Worm (Caenorhabditis elegans) whole organism, mixed stage, embryonic: Measurements from ENCODE around the gene srz-82.

Source experiments
- M03D4.4 ChIP-seq: sonication (generic microtip); optimal IDR thresholded peaks from 2 replicates; lab custom pipeline; 2017; ENCODE audit warnings: mild to moderate bottlenecking, missing genetic modification characterization, missing compliant biosample characterization
- bed-3 ChIP-seq: fragments of 200-800 bp; sonication (Bioruptor generic); optimal IDR thresholded peaks from 3 replicates; lab custom pipeline; 2018; ENCODE audit warnings: mild to moderate bottlenecking, missing genetic modification characterization, moderate library complexity, missing compliant biosample characterization
- blmp-1 ChIP-seq: fragments of 150-350 bp; optimal IDR thresholded peaks from 2 replicates; lab custom pipeline; 2014; ENCODE audit warnings: missing biosample characterization, missing genetic modification characterization
- ceh-39 ChIP-seq: fragments of 150-350 bp; optimal IDR thresholded peaks from 2 replicates; lab custom pipeline; 2014; ENCODE audit warnings: missing biosample characterization, missing genetic modification characterization
- ceh-43 ChIP-seq: fragments of 200-800 bp; sonication (Bioruptor generic); optimal IDR thresholded peaks from 2 replicates; lab custom pipeline; 2018; ENCODE audit warnings: mild to moderate bottlenecking, missing genetic modification characterization, moderate library complexity, missing compliant biosample characterization
- ceh-83 ChIP-seq: fragments of 200-800 bp; sonication (Bioruptor generic); optimal IDR thresholded peaks from 2 replicates; lab custom pipeline; 2018; ENCODE audit warnings: mild to moderate bottlenecking, missing genetic modification characterization, missing compliant biosample characterization
- ces-1 ChIP-seq: fragments of 150-350 bp; optimal IDR thresholded peaks from 2 replicates; lab custom pipeline; 2014; ENCODE audit warnings: missing biosample characterization, missing genetic modification reagents, missing genetic modification characterization
- cnd-1 ChIP-seq: fragments of 200-800 bp; sonication (Bioruptor generic); optimal IDR thresholded peaks from 2 replicates; lab custom pipeline; 2018; ENCODE audit warnings: mild to moderate bottlenecking, missing genetic modification characterization, missing compliant biosample characterization
- drap-1 ChIP-seq: fragments of 200-800 bp; sonication (Bioruptor generic); optimal IDR thresholded peaks from 3 replicates; lab custom pipeline; 2018; ENCODE audit warnings: mild to moderate bottlenecking, missing genetic modification characterization, missing compliant biosample characterization
- elt-1 ChIP-seq: sonication (generic microtip); optimal IDR thresholded peaks from 2 replicates; lab custom pipeline; 2017; ENCODE audit warnings: missing genetic modification characterization, mild to moderate bottlenecking, missing compliant biosample characterization, antibody characterized with exemption, moderate library complexity, borderline replicate concordance; ENCODE audit not compliant: insufficient read depth
- elt-3 ChIP-seq: fragments of 150-350 bp; optimal IDR thresholded peaks from 2 replicates; lab custom pipeline; 2014; ENCODE audit warnings: missing biosample characterization, missing genetic modification characterization
- flh-1 ChIP-seq: fragments of 200-800 bp; sonication (Bioruptor generic); optimal IDR thresholded peaks from 2 replicates; lab custom pipeline; 2018; ENCODE audit warnings: mild to moderate bottlenecking, missing genetic modification characterization, moderate library complexity, missing compliant biosample characterization
- ham-2 ChIP-seq: fragments of 200-800 bp; sonication (Bioruptor generic); optimal IDR thresholded peaks from 2 replicates; lab custom pipeline; 2018; ENCODE audit warnings: mild to moderate bottlenecking, missing genetic modification characterization, missing compliant biosample characterization
- hlh-1 ChIP-seq: fragments of 150-350 bp; optimal IDR thresholded peaks from 2 replicates; lab custom pipeline; 2014; ENCODE audit warnings: missing biosample characterization, missing genetic modification reagents, missing genetic modification characterization
- lin-13 ChIP-seq: fragments of 150-350 bp; optimal IDR thresholded peaks from 2 replicates; lab custom pipeline; 2014; ENCODE audit warnings: missing biosample characterization, missing genetic modification characterization
- lin-32 ChIP-seq: fragments of 200-800 bp; sonication (Bioruptor generic); optimal IDR thresholded peaks from 2 replicates; lab custom pipeline; 2018; ENCODE audit warnings: mild to moderate bottlenecking, missing genetic modification characterization, missing compliant biosample characterization
- lsy-2 ChIP-seq: fragments of 150-350 bp; optimal IDR thresholded peaks from 2 replicates; lab custom pipeline; 2014; ENCODE audit warnings: missing biosample characterization, missing genetic modification characterization
- mab-5 ChIP-seq: fragments of 150-350 bp; optimal IDR thresholded peaks from 2 replicates; lab custom pipeline; 2014; ENCODE audit warnings: missing biosample characterization, missing genetic modification characterization
- mep-1 ChIP-seq: fragments of 150-350 bp; optimal IDR thresholded peaks from 2 replicates; lab custom pipeline; 2017; ENCODE audit warnings: missing biosample characterization, missing genetic modification reagents, missing genetic modification characterization, inconsistent platforms
- mls-2 ChIP-seq: sonication (generic microtip); optimal IDR thresholded peaks from 2 replicates; lab custom pipeline; 2016; ENCODE audit warnings: mild to moderate bottlenecking, missing genetic modification characterization, moderate library complexity, missing compliant biosample characterization
- nhr-12 ChIP-seq: fragments of 150-350 bp; optimal IDR thresholded peaks from 2 replicates; lab custom pipeline; 2014; ENCODE audit warnings: missing biosample characterization, missing genetic modification characterization
- nhr-2 ChIP-seq: fragments of 150-350 bp; optimal IDR thresholded peaks from 2 replicates; lab custom pipeline; 2014; ENCODE audit warnings: missing biosample characterization, missing genetic modification characterization
- nhr-237 ChIP-seq: fragments of 150-350 bp; optimal IDR thresholded peaks from 2 replicates; lab custom pipeline; 2014; ENCODE audit warnings: missing biosample characterization, missing genetic modification characterization
- nhr-28 ChIP-seq: fragments of 150-350 bp; optimal IDR thresholded peaks from 2 replicates; lab custom pipeline; 2014; ENCODE audit warnings: missing biosample characterization, missing genetic modification characterization
- nhr-76 ChIP-seq: sonication (generic microtip); optimal IDR thresholded peaks from 2 replicates; lab custom pipeline; 2017; ENCODE audit warnings: missing biosample characterization, missing genetic modification characterization
- pha-4 ChIP-seq: fragments of 150-350 bp; optimal IDR thresholded peaks from 2 replicates; lab custom pipeline; 2018; ENCODE audit warnings: missing biosample characterization, missing genetic modification reagents, missing genetic modification characterization
- sem-2 ChIP-seq: fragments of 200-800 bp; sonication (Bioruptor generic); optimal IDR thresholded peaks from 2 replicates; lab custom pipeline; 2018; ENCODE audit warnings: mild to moderate bottlenecking, missing genetic modification characterization, missing compliant biosample characterization
- snpc-4 ChIP-seq: fragments of 150-350 bp; optimal IDR thresholded peaks from 2 replicates; lab custom pipeline; 2014; ENCODE audit warnings: missing biosample characterization, missing genetic modification characterization
- sptf-1 ChIP-seq: sonication (generic microtip); optimal IDR thresholded peaks from 2 replicates; lab custom pipeline; 2017; ENCODE audit warnings: mild to moderate bottlenecking, missing genetic modification characterization, moderate library complexity, missing compliant biosample characterization
- tbx-8 ChIP-seq: fragments of 200-800 bp; sonication (Bioruptor generic); optimal IDR thresholded peaks from 2 replicates; lab custom pipeline; 2018; ENCODE audit warnings: mild to moderate bottlenecking, missing genetic modification characterization, moderate library complexity, missing compliant biosample characterization
- unc-120 ChIP-seq: sonication (generic microtip); optimal IDR thresholded peaks from 2 replicates; lab custom pipeline; 2017; ENCODE audit warnings: missing genetic modification characterization, missing compliant biosample characterization; ENCODE audit not compliant: poor library complexity, severe bottlenecking
- unc-39 ChIP-seq: fragments of 150-350 bp; optimal IDR thresholded peaks from 2 replicates; lab custom pipeline; 2014; ENCODE audit warnings: missing biosample characterization, missing genetic modification characterization
- unc-62 ChIP-seq: fragments of 150-350 bp; optimal IDR thresholded peaks from 2 replicates; lab custom pipeline; 2014; ENCODE audit warnings: missing biosample characterization, missing genetic modification reagents, missing genetic modification characterization
- zip-8 ChIP-seq: fragments of 150-350 bp; optimal IDR thresholded peaks from 2 replicates; lab custom pipeline; 2014; ENCODE audit warnings: missing biosample characterization, missing genetic modification characterization
- ztf-11 ChIP-seq: fragments of 150-350 bp; optimal IDR thresholded peaks from 2 replicates; lab custom pipeline; 2014; ENCODE audit warnings: missing biosample characterization, missing genetic modification characterization

srz-82 gene

ce11 chrIV:3509477-3510063 lies 26.9 kb downstream of the srz-82 start, which contains the start of gene ced-10:
Gene ced-10 (minus strand): TSS chrIV:3509527.
- TF ChIP-seq snpc-4 (tag; lab: Kevin White, UChicago) (no peak), zip-8 (tag; lab: Kevin White, UChicago) (no peak), nhr-28 (tag; lab: Kevin White, UChicago) (no peak), M03D4.4 (tag; lab: Kevin White, UChicago) (no peak), mab-5 (tag; lab: Kevin White, UChicago) (no peak), sptf-1 (tag; lab: Kevin White, UChicago) (no peak), ceh-39 (tag; lab: Kevin White, UChicago) (no peak)

ce11 chrIV:3514467-3514866 lies 31.8 kb downstream of the srz-82 start, which contains the start of gene tsg-101:
Gene tsg-101 (minus strand): TSS chrIV:3514567.
- TF ChIP-seq lin-32 (GFP tag; lab: Kevin White, UChicago) (no peak), snpc-4 (tag; lab: Kevin White, UChicago) (no peak), pha-4 (no peak), cnd-1 (no peak), nhr-237 (tag; lab: Kevin White, UChicago) (no peak), nhr-2 (tag; lab: Kevin White, UChicago) (no peak), ceh-83 (GFP tag; lab: Kevin White, UChicago) (no peak), nhr-12 (tag; lab: Kevin White, UChicago) (no peak), hlh-1 (tag; lab: Kevin White, UChicago) (no peak), ham-2 (GFP tag; lab: Kevin White, UChicago) (no peak), elt-3 (tag; lab: Kevin White, UChicago) (no peak), tbx-8 (no peak)

- TF ChIP-seq nhr-76 (tag; lab: Kevin White, UChicago) (no peak), hlh-1 (tag; lab: Kevin White, UChicago) (peak; percentile 11), bed-3 (GFP tag; lab: Kevin White, UChicago) (no peak), ztf-11 (tag; lab: Kevin White, UChicago) (no peak), unc-62 (GFP tag; lab: Kevin White, UChicago) (peak; percentile 8), mab-5 (tag; lab: Kevin White, UChicago) (no peak), M03D4.4 (tag; lab: Kevin White, UChicago) (no peak), ceh-43 (no peak), drap-1 (GFP tag; lab: Kevin White, UChicago) (peak; percentile 19), sem-2 (GFP tag; lab: Kevin White, UChicago) (no peak), nhr-2 (tag; lab: Kevin White, UChicago) (peak; percentile 5), nhr-28 (tag; lab: Kevin White, UChicago) (no peak), ceh-39 (tag; lab: Kevin White, UChicago) (peak; percentile 73), lin-32 (GFP tag; lab: Kevin White, UChicago) (no peak), mls-2 (tag; lab: Kevin White, UChicago) (no peak), ceh-83 (GFP tag; lab: Kevin White, UChicago) (no peak), pha-4 (peak; percentile 72), snpc-4 (tag; lab: Kevin White, UChicago) (no peak), lin-13 (tag; lab: Kevin White, UChicago) (no peak), lsy-2 (no peak), unc-39 (tag; lab: Kevin White, UChicago) (no peak), cnd-1 (no peak), flh-1 (GFP tag; lab: Kevin White, UChicago) (no peak), elt-1 (tag; lab: Kevin White, UChicago) (no peak), zip-8 (tag; lab: Kevin White, UChicago) (no peak), blmp-1 (no peak), ces-1 (GFP tag; lab: Kevin White, UChicago) (peak; percentile 59), nhr-237 (tag; lab: Kevin White, UChicago) (peak; percentile 14), elt-3 (tag; lab: Kevin White, UChicago) (no peak), sptf-1 (tag; lab: Kevin White, UChicago) (no peak), nhr-12 (tag; lab: Kevin White, UChicago) (no peak), ham-2 (GFP tag; lab: Kevin White, UChicago) (peak; percentile 81), mep-1 (tag; lab: Kevin White, UChicago) (peak; percentile 64), unc-120 (peak; percentile 49), tbx-8 (no peak)
- TF ChIP-seq, all 35 proteins: peak for 11
These were observed 32.8 kb downstream of the srz-82 start for ce11 chrIV:3515412-3516046.
